Worm (Caenorhabditis elegans) whole organism, midembryonic: ENCODE results near the gene Y46C8AL.11.
"Not testable (repeated sequence)": the region's sequence is repeated elsewhere in the genome, so short reads cannot be mapped to it uniquely, and the experiment has no call there.

ENCODE experiments used
- T22C8.4 ChIP-seq: fragments of 200-800 bp; sonication (Bioruptor generic); IDR thresholded peaks from 2 replicates; pipeline ENCODE4 v1.3.6; 2022; ENCODE audit warnings: missing genetic modification characterization, missing compliant biosample characterization
- cog-1 ChIP-seq: sonication (generic microtip); optimal IDR thresholded peaks from 2 replicates; lab custom pipeline; 2016; ENCODE audit warnings: missing genetic modification characterization, missing compliant biosample characterization
- flt-1 ChIP-seq: fragments of 200-800 bp; sonication (Bioruptor generic); IDR thresholded peaks from 2 replicates; pipeline ENCODE4 v1.3.6; 2022; ENCODE audit warnings: missing genetic modification characterization, missing compliant biosample characterization
- klf-2 ChIP-seq: fragments of 200-800 bp; sonication (Bioruptor generic); conservative IDR thresholded peaks from 2 replicates; pipeline ENCODE4 v1.3.6; 2022; ENCODE audit warnings: missing genetic modification reagents, missing genetic modification characterization, missing compliant biosample characterization
- med-1 ChIP-seq: sonication (generic microtip); optimal IDR thresholded peaks from 2 replicates; lab custom pipeline; 2017; ENCODE audit warnings: missing genetic modification characterization, mild to moderate bottlenecking, missing compliant biosample characterization, antibody characterized with exemption, missing genetic modification reagents; ENCODE audit not compliant: insufficient read depth
- ref-1 ChIP-seq: fragments of 200-800 bp; sonication (Bioruptor generic); conservative IDR thresholded peaks from 2 replicates; pipeline ENCODE4 v1.3.6; 2022; ENCODE audit warnings: missing genetic modification reagents, missing genetic modification characterization, missing compliant biosample characterization
- tab-1 ChIP-seq: fragments of 200-800 bp; sonication (Bioruptor generic); IDR thresholded peaks from 2 replicates; pipeline ENCODE4 v1.3.6; 2022; ENCODE audit warnings: missing genetic modification characterization, missing compliant biosample characterization
- ztf-23 ChIP-seq: fragments of 200-800 bp; sonication (Bioruptor generic); IDR thresholded peaks from 2 replicates; pipeline ENCODE4 v1.3.6; 2022; ENCODE audit warnings: missing genetic modification reagents, missing genetic modification characterization, missing compliant biosample characterization
- ztf-29 ChIP-seq: fragments of 200-800 bp; sonication (Bioruptor generic); IDR thresholded peaks from 2 replicates; pipeline ENCODE4 v1.3.6; 2022; ENCODE audit warnings: missing genetic modification reagents, missing genetic modification characterization, missing compliant biosample characterization

Gene Y46C8AL.11

ce11 chrIV:3909114-3909513 is 34.0 kb upstream of the Y46C8AL.11 start, which contains the start of gene F56D6.13:
Gene F56D6.13 (plus strand): TSS chrIV:3909414.
- no peak for TF ChIP-seq ztf-23 (GFP tag; lab: Robert Waterston, UW)
- TF ChIP-seq T22C8.4 (GFP tag; lab: Robert Waterston, UW) = no peak
- TF ChIP-seq klf-2 = no peak
- TF ChIP-seq tab-1 (GFP tag; lab: Robert Waterston, UW) = no peak
- no peak for TF ChIP-seq cog-1 (tag; lab: Kevin White, UChicago)
- no peak for TF ChIP-seq med-1 (GFP tag; lab: Kevin White, UChicago)
- no peak for TF ChIP-seq ztf-29 (GFP tag; lab: Robert Waterston, UW)
- no peak for TF ChIP-seq flt-1
- TF ChIP-seq ref-1 (GFP tag; lab: Robert Waterston, UW) = no peak

DNA sequence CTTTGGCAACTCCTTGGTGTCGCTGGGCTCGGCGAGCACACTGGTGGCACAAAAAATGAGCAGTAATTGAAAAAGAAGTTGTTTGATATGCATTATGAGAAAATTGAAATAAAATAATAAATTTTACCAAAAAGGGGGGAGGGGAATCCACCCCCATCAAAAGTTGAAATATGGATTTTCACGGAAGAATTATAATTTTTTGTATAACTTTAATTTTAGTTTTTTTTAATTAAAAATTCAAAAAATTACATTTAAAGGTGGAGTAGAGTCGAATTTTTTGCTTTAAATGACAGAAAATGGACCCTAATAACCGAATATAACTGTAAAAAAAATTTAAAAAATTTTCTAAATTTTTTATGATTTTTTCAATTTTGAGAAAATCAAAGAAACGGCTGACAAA is 31.3 kb upstream of the Y46C8AL.11 start, which contains the start of gene F56D6.18:
Gene F56D6.18, minus strand, starts transcription at position 101 of the 400 bp plus-strand sequence.
- TF ChIP-seq ref-1 (GFP tag; lab: Robert Waterston, UW); klf-2; ztf-29 (GFP tag; lab: Robert Waterston, UW): not testable (repeated sequence)

- TF ChIP-seq cog-1 (tag; lab: Kevin White, UChicago) (no peak), T22C8.4 (GFP tag; lab: Robert Waterston, UW) (no peak), med-1 (GFP tag; lab: Kevin White, UChicago) (no peak)
Observed at ce11 chrIV:3912598-3912997, 30.5 kb upstream of the Y46C8AL.11 start, which contains the start of gene F56D6.20. Gene F56D6.20 (plus strand): TSS chrIV:3912898.

DNA sequence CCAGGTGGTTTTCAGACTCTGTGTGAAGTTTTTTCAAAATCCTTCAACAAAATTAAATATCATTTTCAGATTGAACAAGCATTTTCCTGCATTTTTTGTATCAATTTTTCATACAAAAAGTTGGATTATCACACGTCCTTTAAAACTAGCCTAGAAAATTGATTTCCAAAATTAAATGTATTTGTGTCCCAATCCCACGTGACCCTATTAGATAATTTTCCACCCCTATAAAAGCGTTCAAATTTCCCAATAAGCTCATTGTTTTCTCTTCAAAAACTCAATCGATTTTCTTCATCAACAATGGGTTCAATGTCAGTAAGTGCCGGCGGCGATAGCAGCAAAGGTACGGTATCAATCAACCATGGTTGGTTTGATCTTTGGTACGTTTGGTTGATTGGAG is 28.6 kb upstream of the Y46C8AL.11 start, which contains the start of gene F56D6.19:
Gene F56D6.19, plus strand, starts transcription at position 301 of the 400 bp plus-strand sequence.
- TF ChIP-seq ztf-29 (GFP tag; lab: Robert Waterston, UW) = no peak
- TF ChIP-seq flt-1 = no peak
- no peak for TF ChIP-seq T22C8.4 (GFP tag; lab: Robert Waterston, UW)
- no peak for TF ChIP-seq med-1 (GFP tag; lab: Kevin White, UChicago)
- no peak for TF ChIP-seq cog-1 (tag; lab: Kevin White, UChicago)
- no peak for TF ChIP-seq ref-1 (GFP tag; lab: Robert Waterston, UW)
- no peak for TF ChIP-seq ztf-23 (GFP tag; lab: Robert Waterston, UW)
- TF ChIP-seq klf-2 = no peak
- no peak for TF ChIP-seq tab-1 (GFP tag; lab: Robert Waterston, UW)

DNA sequence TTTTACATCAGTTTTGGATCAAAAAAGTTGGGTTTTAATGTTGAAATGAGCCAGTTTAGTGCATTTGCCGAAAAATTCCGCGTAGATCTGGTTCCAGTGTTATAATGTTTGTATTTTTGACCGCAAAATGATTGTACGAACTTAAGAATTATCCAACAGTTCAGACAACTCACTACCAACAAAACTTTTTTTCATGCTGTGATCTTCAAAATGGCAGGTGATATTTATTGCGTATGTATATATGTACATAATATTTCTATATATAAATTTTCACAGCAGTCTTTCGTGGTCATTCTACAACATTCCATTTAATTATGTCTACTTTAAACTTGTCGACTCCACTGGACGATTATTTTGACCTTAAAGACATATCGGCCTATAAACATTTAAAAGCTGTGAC is 27.8 kb upstream of the Y46C8AL.11 start, which contains the start of gene srz-20:
Gene srz-20, plus strand, starts transcription at position 301 of the 400 bp plus-strand sequence.
- TF ChIP-seq cog-1 (tag; lab: Kevin White, UChicago) (no peak), ztf-23 (GFP tag; lab: Robert Waterston, UW) (no peak), tab-1 (GFP tag; lab: Robert Waterston, UW) (no peak), flt-1 (no peak), klf-2 (no peak), ztf-29 (GFP tag; lab: Robert Waterston, UW) (no peak), ref-1 (GFP tag; lab: Robert Waterston, UW) (no peak), med-1 (GFP tag; lab: Kevin White, UChicago) (no peak), T22C8.4 (GFP tag; lab: Robert Waterston, UW) (no peak)

ce11 chrIV:3917405-3917804 is 25.7 kb upstream of the Y46C8AL.11 start, which contains the start of gene F56D6.14:
Gene F56D6.14 (plus strand): TSS chrIV:3917705.
- TF ChIP-seq tab-1 (GFP tag; lab: Robert Waterston, UW) (no peak), ref-1 (GFP tag; lab: Robert Waterston, UW) (no peak), T22C8.4 (GFP tag; lab: Robert Waterston, UW) (no peak), cog-1 (tag; lab: Kevin White, UChicago) (no peak), ztf-29 (GFP tag; lab: Robert Waterston, UW) (no peak), ztf-23 (GFP tag; lab: Robert Waterston, UW) (no peak), klf-2 (no peak)

DNA sequence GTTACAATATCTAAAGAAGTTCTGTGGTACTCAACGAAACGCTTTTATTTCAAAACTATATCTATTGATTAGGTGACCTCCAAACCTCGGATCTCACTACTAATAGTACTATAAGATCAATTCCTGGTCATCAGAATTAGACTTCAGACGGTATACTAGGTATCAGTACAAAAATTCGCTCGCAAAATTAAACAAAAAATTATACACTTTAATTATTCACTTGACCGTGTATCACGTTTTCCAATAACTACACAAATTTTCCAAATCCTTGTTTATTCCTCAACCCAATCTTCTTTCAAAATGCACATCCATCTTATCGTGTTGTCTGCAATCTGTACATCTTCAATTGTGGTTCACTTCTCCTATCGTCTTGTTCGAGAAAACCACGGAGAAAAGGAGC is 24.9 kb upstream of the Y46C8AL.11 start, which contains the start of gene F56D6.23:
Gene F56D6.23, plus strand, starts transcription at position 301 of the 400 bp plus-strand sequence.
- no peak for TF ChIP-seq ref-1 (GFP tag; lab: Robert Waterston, UW)
- no peak for TF ChIP-seq flt-1
- TF ChIP-seq tab-1 (GFP tag; lab: Robert Waterston, UW) = no peak
- no peak for TF ChIP-seq T22C8.4 (GFP tag; lab: Robert Waterston, UW)
- no peak for TF ChIP-seq ztf-29 (GFP tag; lab: Robert Waterston, UW)
- no peak for TF ChIP-seq med-1 (GFP tag; lab: Kevin White, UChicago)
- TF ChIP-seq klf-2 = no peak
- no peak for TF ChIP-seq ztf-23 (GFP tag; lab: Robert Waterston, UW)
- TF ChIP-seq cog-1 (tag; lab: Kevin White, UChicago) = no peak

DNA sequence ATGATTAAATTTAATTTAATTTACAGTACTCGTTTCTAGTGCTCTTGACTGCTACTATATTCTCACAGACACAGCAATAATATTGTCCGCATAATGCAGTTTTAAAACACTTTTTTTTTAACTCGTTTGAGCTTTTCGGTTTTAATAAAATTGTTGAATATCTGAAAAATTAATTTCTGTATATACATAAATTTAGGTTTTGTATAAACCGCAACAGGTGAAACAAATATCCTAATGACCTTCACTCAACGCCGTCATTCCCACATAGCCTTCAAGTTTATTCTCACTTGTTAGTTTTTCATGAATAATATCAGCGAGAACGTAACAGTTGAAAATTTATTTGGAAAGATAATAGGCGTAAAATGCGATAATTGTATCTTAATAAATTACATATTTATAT is 23.6 kb upstream of the Y46C8AL.11 start, which contains the start of gene srz-19:
Gene srz-19, plus strand, starts transcription at position 301 of the 400 bp plus-strand sequence.
- TF ChIP-seq flt-1 = no peak
- TF ChIP-seq tab-1 (GFP tag; lab: Robert Waterston, UW) = no peak
- no peak for TF ChIP-seq ztf-29 (GFP tag; lab: Robert Waterston, UW)
- no peak for TF ChIP-seq klf-2
- TF ChIP-seq cog-1 (tag; lab: Kevin White, UChicago) = no peak
- no peak for TF ChIP-seq ref-1 (GFP tag; lab: Robert Waterston, UW)
- no peak for TF ChIP-seq med-1 (GFP tag; lab: Kevin White, UChicago)
- no peak for TF ChIP-seq ztf-23 (GFP tag; lab: Robert Waterston, UW)
- no peak for TF ChIP-seq T22C8.4 (GFP tag; lab: Robert Waterston, UW)

- TF ChIP-seq ztf-23 (GFP tag; lab: Robert Waterston, UW) (no peak), cog-1 (tag; lab: Kevin White, UChicago) (no peak), flt-1 (no peak), tab-1 (GFP tag; lab: Robert Waterston, UW) (no peak), ztf-29 (GFP tag; lab: Robert Waterston, UW) (no peak), ref-1 (GFP tag; lab: Robert Waterston, UW) (no peak), med-1 (GFP tag; lab: Kevin White, UChicago) (no peak), T22C8.4 (GFP tag; lab: Robert Waterston, UW) (no peak), klf-2 (no peak)
Observed at ce11 chrIV:3921898-3922297, 21.2 kb upstream of the Y46C8AL.11 start, which contains the start of gene clec-67. Gene clec-67 (plus strand): TSS chrIV:3922165.
